Worm (Caenorhabditis elegans) whole organism, L4 larva: Measurements from ENCODE around the gene srg-5.

Source experiments
- R02D3.7 ChIP-seq: fragments of 150-350 bp; sonication (generic microtip); optimal IDR thresholded peaks from 3 replicates; lab custom pipeline; 2014; ENCODE audit warnings: missing biosample characterization, missing genetic modification characterization
- aly-2 ChIP-seq: sonication (generic microtip); optimal IDR thresholded peaks from 2 replicates; lab custom pipeline; 2018; ENCODE audit warnings: missing biosample characterization, missing genetic modification characterization
- ama-1 ChIP-seq: fragments of 150-350 bp; optimal IDR thresholded peaks from 2 replicates; lab custom pipeline; 2014; ENCODE audit warnings: inconsistent platforms, mixed read lengths
- ceh-20 ChIP-seq: fragments of 200-800 bp; sonication (Bioruptor generic); IDR thresholded peaks from 2 replicates; pipeline ENCODE4 v1.3.6; 2022; ENCODE audit warnings: missing genetic modification reagents, missing genetic modification characterization, missing compliant biosample characterization
- hlh-11 ChIP-seq: fragments of 200-800 bp; sonication (Bioruptor generic); optimal IDR thresholded peaks from 2 replicates; lab custom pipeline; 2018; ENCODE audit warnings: mild to moderate bottlenecking, missing genetic modification characterization, missing compliant biosample characterization
- lin-39 ChIP-seq: fragments of 150-350 bp; optimal IDR thresholded peaks from 2 replicates; lab custom pipeline; 2014; ENCODE audit warnings: missing biosample characterization, missing genetic modification reagents, missing genetic modification characterization
- mdl-1 ChIP-seq, 2 experiments: fragments of 150-350 bp in 1 of 2; sonication (generic microtip) in 1 of 2; optimal IDR thresholded peaks; 2 replicates each; lab custom pipeline; 2014 to 2017; ENCODE audit warnings: missing biosample characterization in 2 of 2, missing genetic modification characterization in 2 of 2
- mxl-3 ChIP-seq: fragments of 200-800 bp; sonication (Bioruptor generic); optimal IDR thresholded peaks from 2 replicates; lab custom pipeline; 2018; ENCODE audit warnings: mild to moderate bottlenecking, missing genetic modification characterization, missing compliant biosample characterization
- nhr-237 ChIP-seq: sonication (generic microtip); optimal IDR thresholded peaks from 2 replicates; lab custom pipeline; 2017; ENCODE audit warnings: missing biosample characterization, missing genetic modification characterization
- spr-3 ChIP-seq: fragments of 200-800 bp; sonication (Bioruptor generic); optimal IDR thresholded peaks from 2 replicates; lab custom pipeline; 2018; ENCODE audit warnings: mild to moderate bottlenecking, missing genetic modification characterization, missing compliant biosample characterization
- unc-62 ChIP-seq, 3 experiments: fragments of 150-350 bp in 1 of 3; sonication (generic microtip); optimal IDR thresholded peaks in 2 of 3; peaks in 1 of 3; 1 replicate in 1 of 3; 2 replicates in 2 of 3; lab custom pipeline; 2014 to 2017; ENCODE audit warnings: missing biosample characterization in 3 of 3, missing genetic modification characterization in 3 of 3, missing genetic modification reagents in 3 of 3, missing genotype in 1 of 3

DNA sequence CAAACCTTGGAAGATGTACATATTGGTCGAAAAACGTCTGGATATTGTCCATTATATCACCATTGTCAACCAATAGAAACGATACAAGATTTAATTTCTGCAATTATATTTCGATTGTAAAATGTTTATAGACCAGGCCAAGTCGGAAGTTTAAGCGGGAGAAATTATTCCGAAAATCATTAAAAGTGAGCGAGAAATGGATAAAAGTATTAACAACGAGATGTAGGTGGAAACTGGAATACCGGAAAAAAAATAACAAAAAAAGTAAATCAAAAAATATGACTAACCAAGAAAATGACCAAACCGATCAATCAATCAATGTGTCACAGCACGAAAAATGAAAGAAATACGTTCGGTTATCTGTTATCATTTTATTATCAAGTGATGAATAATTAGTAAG, 22.8 kb upstream of the srg-5 start, which contains the start of gene F47D12.6:
- TF ChIP-seq nhr-237 (no peak), spr-3 (GFP tag; lab: Kevin White, UChicago) (no peak), unc-62 (GFP tag; optimal IDR thresholded peaks at IDR 0.05 in 1 of 2; lab: Kevin White, UChicago) (no peak), unc-62 (tag; optimal IDR thresholded peaks at IDR 0.05; lab: Kevin White, UChicago) (no peak), R02D3.7 (tag; lab: Kevin White, UChicago) (no peak), hlh-11 (tag; lab: Kevin White, UChicago) (no peak), ceh-20 (GFP tag; lab: Robert Waterston, UW) (no peak), lin-39 (no peak), aly-2 (tag; lab: Kevin White, UChicago) (no peak), ama-1 (no peak), mdl-1 (tag; optimal IDR thresholded peaks at IDR 0.05; lab: Kevin White, UChicago) (no peak), mxl-3 (GFP tag; lab: Kevin White, UChicago) (no peak)
